Fruit fly (Drosophila melanogaster) whole organism, pupa: ENCODE results near the gene Mhcl.

Experiments used
- CG10348 ChIP-seq: fragments of 200-800 bp; sonication (Bioruptor generic); IDR thresholded peaks from 2 replicates; pipeline ENCODE4 v1.3.6; 2022; ENCODE audit warnings: missing biosample characterization, missing genetic modification characterization
- CG12605 ChIP-seq: fragments of 200-800 bp; sonication (Bioruptor generic); IDR thresholded peaks from 2 replicates; pipeline ENCODE4 v1.3.6; 2022; ENCODE audit warnings: missing biosample characterization, missing genetic modification characterization
- CG13204 ChIP-seq: fragments of 200-800 bp; sonication (Bioruptor generic); optimal IDR thresholded peaks from 2 replicates; lab custom pipeline; 2018; ENCODE audit warnings: missing biosample characterization, mild to moderate bottlenecking, missing genetic modification characterization, moderate library complexity
- CG14655 ChIP-seq: fragments of 200-800 bp; sonication (Bioruptor generic); optimal IDR thresholded peaks from 3 replicates; lab custom pipeline; 2017; ENCODE audit warnings: mild to moderate bottlenecking, missing biosample characterization, missing genetic modification reagents, missing genetic modification characterization
- CG15710 ChIP-seq: fragments of 200-800 bp; sonication (Bioruptor generic); optimal IDR thresholded peaks from 2 replicates; lab custom pipeline; 2018; ENCODE audit warnings: missing biosample characterization, mild to moderate bottlenecking, missing genetic modification characterization, moderate library complexity
- CG17806 ChIP-seq: fragments of 200-800 bp; sonication (Bioruptor generic); optimal IDR thresholded peaks from 2 replicates; lab custom pipeline; 2018; ENCODE audit warnings: missing biosample characterization, mild to moderate bottlenecking, missing genetic modification characterization, moderate library complexity
- CG32121 ChIP-seq: fragments of 200-800 bp; sonication (Bioruptor generic); IDR thresholded peaks from 2 replicates; pipeline ENCODE4 v1.3.6; 2022; ENCODE audit warnings: missing biosample characterization, missing genetic modification characterization
- CG34367 ChIP-seq: fragments of 200-800 bp; sonication (Bioruptor generic); optimal IDR thresholded peaks from 2 replicates; lab custom pipeline; 2018; ENCODE audit warnings: missing biosample characterization, mild to moderate bottlenecking, missing genetic modification characterization
- CG4496 ChIP-seq: fragments of 200-800 bp; sonication (Bioruptor generic); IDR thresholded peaks from 3 replicates; pipeline ENCODE4 v1.3.6; 2022; ENCODE audit warnings: missing biosample characterization, missing genetic modification characterization
- CG8159 ChIP-seq: fragments of 200-800 bp; sonication (Bioruptor generic); optimal IDR thresholded peaks from 3 replicates; lab custom pipeline; 2018; ENCODE audit warnings: missing biosample characterization, mild to moderate bottlenecking, missing genetic modification characterization, moderate library complexity
- CG8301 ChIP-seq: fragments of 200-800 bp; sonication (Bioruptor generic); optimal IDR thresholded peaks from 2 replicates; lab custom pipeline; 2018; ENCODE audit warnings: missing biosample characterization, mild to moderate bottlenecking, missing genetic modification characterization
- CG9948 ChIP-seq: fragments of 200-800 bp; sonication (Bioruptor generic); optimal IDR thresholded peaks from 2 replicates; lab custom pipeline; 2018; ENCODE audit warnings: missing biosample characterization, mild to moderate bottlenecking, missing genetic modification characterization, moderate library complexity
- D1 ChIP-seq: fragments of 200-800 bp; sonication (Bioruptor generic); optimal IDR thresholded peaks from 2 replicates; lab custom pipeline; 2018; ENCODE audit warnings: missing biosample characterization, mild to moderate bottlenecking, missing genetic modification characterization, moderate library complexity
- EcR ChIP-seq: fragments of 200-800 bp; sonication (Bioruptor generic); optimal IDR thresholded peaks from 3 replicates; lab custom pipeline; 2019; ENCODE audit warnings: missing biosample characterization, missing genetic modification characterization, mild to moderate bottlenecking, moderate library complexity, missing genetic modification reagents
- Ets98B ChIP-seq: fragments of 200-800 bp; sonication (Bioruptor generic); IDR thresholded peaks from 2 replicates; pipeline ENCODE4 v1.3.6; 2022; ENCODE audit warnings: missing biosample characterization, missing genetic modification characterization
- Pif1A ChIP-seq: fragments of 200-800 bp; sonication (Bioruptor generic); optimal IDR thresholded peaks from 3 replicates; lab custom pipeline; 2016; ENCODE audit warnings: missing biosample characterization, missing genetic modification characterization
- Pif1B ChIP-seq: fragments of 200-800 bp; sonication (Bioruptor generic); optimal IDR thresholded peaks from 3 replicates; lab custom pipeline; 2016; ENCODE audit warnings: missing biosample characterization, missing genetic modification characterization
- Snoo ChIP-seq: fragments of 200-800 bp; sonication (Bioruptor generic); optimal IDR thresholded peaks from 3 replicates; lab custom pipeline; 2017; ENCODE audit warnings: missing biosample characterization, mild to moderate bottlenecking, missing genetic modification characterization, inconsistent platforms
- fd96Ca ChIP-seq: fragments of 200-800 bp; sonication (Bioruptor generic); IDR thresholded peaks from 3 replicates; pipeline ENCODE4 v1.3.6; 2022; ENCODE audit warnings: missing biosample characterization, missing genetic modification characterization
- gl ChIP-seq: fragments of 200-800 bp; sonication (Bioruptor generic); optimal IDR thresholded peaks from 2 replicates; lab custom pipeline; 2018; ENCODE audit warnings: missing biosample characterization, mild to moderate bottlenecking, missing genetic modification characterization
- rn ChIP-seq: fragments of 200-800 bp; sonication (Bioruptor generic); IDR thresholded peaks from 2 replicates; pipeline ENCODE4 v1.3.6; 2022; ENCODE audit warnings: missing biosample characterization, missing genetic modification characterization

The Mhcl gene

dm6 chr3R:16099268-16100240 lies 993 bp upstream of the Mhcl start:
- TF ChIP-seq CG17806 = no peak
- peak; percentile 30 for TF ChIP-seq CG34367 (tag; lab: Kevin White, UChicago)
- peak; percentile 68 for TF ChIP-seq Ets98B
- TF ChIP-seq CG8159 (tag; lab: Kevin White, UChicago) = no peak
- no peak for TF ChIP-seq CG9948 (tag; lab: Kevin White, UChicago)
- TF ChIP-seq rn (GFP tag; lab: Robert Waterston, UW) = no peak
- TF ChIP-seq Pif1B (GFP tag; lab: Kevin White, UChicago) = peak; percentile 55
- peak; percentile 12 for TF ChIP-seq gl (tag; lab: Kevin White, UChicago)
- peak; percentile 75; the same call in 2 of the 3 replicates for TF ChIP-seq fd96Ca (GFP tag; lab: Robert Waterston, UW)
- TF ChIP-seq CG12605 (GFP tag; lab: Robert Waterston, UW) = peak; percentile 10; the same call in 1 of the 2 replicates
- TF ChIP-seq EcR = peak; percentile 93
- TF ChIP-seq CG4496 (GFP tag; lab: Robert Waterston, UW) = peak; percentile 52
- TF ChIP-seq CG14655 (GFP tag; lab: Kevin White, UChicago) = peak; percentile 34
- peak; percentile 98 for TF ChIP-seq Snoo (tag; lab: Kevin White, UChicago)
- peak; percentile 73 for TF ChIP-seq CG32121 (GFP tag; lab: Robert Waterston, UW)
- TF ChIP-seq CG8301 (tag; lab: Kevin White, UChicago) = peak; percentile 0
- TF ChIP-seq CG13204 (GFP tag; lab: Kevin White, UChicago) = peak; percentile 89
- TF ChIP-seq CG10348 (GFP tag; lab: Robert Waterston, UW) = no peak
- TF ChIP-seq CG15710 (tag; lab: Kevin White, UChicago) = peak; percentile 25
- TF ChIP-seq D1 (tag; lab: Kevin White, UChicago) = no peak
- peak; percentile 48 for TF ChIP-seq Pif1A (GFP tag; lab: Kevin White, UChicago)

dm6 chr3R:16097661-16098329 lies 766 bp downstream of the Mhcl start:
- peak; percentile 99 for TF ChIP-seq CG15710 (tag; lab: Kevin White, UChicago)
- peak; percentile 96 for TF ChIP-seq rn (GFP tag; lab: Robert Waterston, UW)
- TF ChIP-seq CG8301 (tag; lab: Kevin White, UChicago) = peak; percentile 99
- peak; percentile 99 for TF ChIP-seq Pif1A (GFP tag; lab: Kevin White, UChicago)
- peak; percentile 99 for TF ChIP-seq Snoo (tag; lab: Kevin White, UChicago)
- peak; percentile 99 for TF ChIP-seq CG8159 (tag; lab: Kevin White, UChicago)
- TF ChIP-seq fd96Ca (GFP tag; lab: Robert Waterston, UW) = peak; percentile 98
- TF ChIP-seq gl (tag; lab: Kevin White, UChicago) = peak; percentile 97
- peak; percentile 97 for TF ChIP-seq CG12605 (GFP tag; lab: Robert Waterston, UW)
- TF ChIP-seq CG32121 (GFP tag; lab: Robert Waterston, UW) = peak; percentile 99
- TF ChIP-seq D1 (tag; lab: Kevin White, UChicago) = peak; percentile 97
- peak; percentile 94 for TF ChIP-seq CG13204 (GFP tag; lab: Kevin White, UChicago)
- TF ChIP-seq CG14655 (GFP tag; lab: Kevin White, UChicago) = peak; percentile 99
- TF ChIP-seq Pif1B (GFP tag; lab: Kevin White, UChicago) = peak; percentile 98
- TF ChIP-seq Ets98B = peak; percentile 98
- TF ChIP-seq CG9948 (tag; lab: Kevin White, UChicago) = peak; percentile 99
- peak; percentile 99 for TF ChIP-seq CG34367 (tag; lab: Kevin White, UChicago)
- TF ChIP-seq EcR = peak; percentile 96
- TF ChIP-seq CG17806 = peak; percentile 99
- TF ChIP-seq CG10348 (GFP tag; lab: Robert Waterston, UW) = peak; percentile 95
- TF ChIP-seq CG4496 (GFP tag; lab: Robert Waterston, UW) = peak; percentile 99

- no peak for TF ChIP-seq CG15710 (tag; lab: Kevin White, UChicago)
- TF ChIP-seq CG14655 (GFP tag; lab: Kevin White, UChicago) = peak; percentile 21
Observed at dm6 chr3R:16094918-16095317, 3.6 kb downstream of the Mhcl start.

- TF ChIP-seq CG8301 (tag; lab: Kevin White, UChicago) (peak; percentile 87), CG10348 (GFP tag; lab: Robert Waterston, UW) (peak; percentile 65), CG12605 (GFP tag; lab: Robert Waterston, UW) (peak; percentile 31; the same call in 1 of the 2 replicates), EcR (peak; percentile 22), CG13204 (GFP tag; lab: Kevin White, UChicago) (peak; percentile 81), CG17806 (peak; percentile 68), gl (tag; lab: Kevin White, UChicago) (peak; percentile 45), CG9948 (tag; lab: Kevin White, UChicago) (peak; percentile 79), CG8159 (tag; lab: Kevin White, UChicago) (peak; percentile 85), rn (GFP tag; lab: Robert Waterston, UW) (no peak), Pif1B (GFP tag; lab: Kevin White, UChicago) (peak; percentile 63), Snoo (tag; lab: Kevin White, UChicago) (peak; percentile 62), CG14655 (GFP tag; lab: Kevin White, UChicago) (peak; percentile 92), fd96Ca (GFP tag; lab: Robert Waterston, UW) (peak; percentile 84), CG4496 (GFP tag; lab: Robert Waterston, UW) (peak; percentile 73; the same call in 2 of the 3 replicates), CG15710 (tag; lab: Kevin White, UChicago) (peak; percentile 78), Ets98B (peak; percentile 76), CG32121 (GFP tag; lab: Robert Waterston, UW) (peak; percentile 67), D1 (tag; lab: Kevin White, UChicago) (peak; percentile 72), CG34367 (tag; lab: Kevin White, UChicago) (peak; percentile 63), Pif1A (GFP tag; lab: Kevin White, UChicago) (peak; percentile 81)
Observed at dm6 chr3R:16094011-16094729, 4.4 kb downstream of the Mhcl start.
